Worm (Caenorhabditis elegans): ENCODE results near the gene npl-4.2.

The npl-4.2 gene

DNA sequence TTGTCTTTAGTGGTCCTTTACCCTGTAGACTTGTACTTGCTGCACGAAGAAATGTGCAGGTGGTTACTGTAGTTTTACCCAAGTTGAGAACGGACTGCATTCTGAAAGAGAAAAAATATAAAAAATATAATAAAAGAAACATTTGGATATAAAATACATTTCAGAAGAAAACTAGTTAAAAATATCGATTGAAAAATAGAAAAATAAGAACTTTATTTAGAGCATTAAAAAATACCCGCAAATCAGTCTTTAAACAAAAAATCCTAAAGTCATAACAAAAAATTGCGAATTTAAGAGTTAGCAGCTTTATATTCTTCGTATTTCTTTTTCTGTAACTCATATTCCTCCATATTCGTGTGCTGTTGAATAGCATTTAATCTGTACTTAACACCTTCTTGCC, 46.1 kb downstream of the npl-4.2 start, which contains the start of gene C25H3.7:
TSS of gene C25H3.7 (minus strand) at position 101 of the 400 bp plus-strand sequence.
- TF ChIP-seq tbx-37 (GFP tag; conservative IDR thresholded peaks at IDR 0.05) (no peak), tra-4 (tag; optimal IDR thresholded peaks at IDR 0.05) (no peak), hmg-4 (GFP tag; optimal IDR thresholded peaks at IDR 0.05) (no peak), hmbx-1 (tag; optimal IDR thresholded peaks at IDR 0.05) (no peak), ets-7 (tag; optimal IDR thresholded peaks at IDR 0.05) (no peak), pes-1 (GFP tag; IDR thresholded peaks at IDR 0.05) (no peak), ama-1 (optimal IDR thresholded peaks at IDR 0.05) (no peak), aly-1 (tag; optimal IDR thresholded peaks at IDR 0.05) (no peak), hnd-1 (tag; optimal IDR thresholded peaks at IDR 0.05) (no peak), ceh-13 (GFP tag; optimal IDR thresholded peaks at IDR 0.05) (no peak), flt-1 (GFP tag; IDR thresholded peaks at IDR 0.05) (no peak), sea-1 (GFP tag; conservative IDR thresholded peaks at IDR 0.05) (no peak), B0310.2 (tag; optimal IDR thresholded peaks at IDR 0.05) (no peak)

DNA sequence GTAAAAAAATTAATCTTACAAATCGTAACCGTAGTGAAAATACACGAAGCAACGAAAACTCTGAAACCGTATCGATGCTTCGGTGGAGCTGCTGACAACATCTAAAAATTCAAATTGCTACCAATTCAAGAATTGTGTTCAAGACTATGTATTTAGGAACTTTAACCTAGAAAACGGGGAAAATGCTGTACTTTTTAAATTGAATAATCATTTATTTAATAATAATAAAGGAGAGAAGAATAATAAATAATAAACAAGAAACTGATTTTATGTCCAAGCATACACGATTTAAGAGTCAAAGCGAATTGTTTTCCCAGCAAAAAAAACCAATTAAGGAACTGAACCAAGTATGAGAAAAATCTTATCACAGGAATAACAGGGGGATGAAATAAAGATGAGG, 46.9 kb downstream of the npl-4.2 start, which contains the start of gene C25H3.17:
TSS of gene C25H3.17 (minus strand) at position 101 of the 400 bp plus-strand sequence.
- TF ChIP-seq flt-1 (GFP tag; IDR thresholded peaks at IDR 0.05) (no peak), tra-4 (tag; optimal IDR thresholded peaks at IDR 0.05) (no peak), ets-7 (tag; optimal IDR thresholded peaks at IDR 0.05) (no peak), sea-1 (GFP tag; conservative IDR thresholded peaks at IDR 0.05) (no peak), B0310.2 (tag; optimal IDR thresholded peaks at IDR 0.05) (no peak), hmg-4 (GFP tag; optimal IDR thresholded peaks at IDR 0.05) (no peak), scrt-1 (GFP tag; IDR thresholded peaks at IDR 0.05) (no peak), ceh-13 (GFP tag; optimal IDR thresholded peaks at IDR 0.05) (no peak), ceh-36 (tag; optimal IDR thresholded peaks at IDR 0.05) (no peak), tbx-37 (GFP tag; conservative IDR thresholded peaks at IDR 0.05) (no peak), tbx-11 (GFP tag; IDR thresholded peaks at IDR 0.05) (no peak), pes-1 (GFP tag; IDR thresholded peaks at IDR 0.05) (no peak), ama-1 (optimal IDR thresholded peaks at IDR 0.05) (no peak)

Measured in whole organism, early embryonic.